Worm (Caenorhabditis elegans) whole organism, L4 larva: ENCODE measurements around the gene mcat-1.
A peak's percentile ranks its signal among the peaks of the same experiment; 100 is the strongest.

Experiments
- D1046.2 ChIP-seq: fragments of 200-800 bp; sonication (Bioruptor generic); IDR thresholded peaks from 2 replicates; pipeline ENCODE4 v1.3.6; 2022; ENCODE audit warnings: missing genetic modification characterization, missing compliant biosample characterization
- F10B5.3 ChIP-seq: sonication (generic microtip); optimal IDR thresholded peaks from 2 replicates; lab custom pipeline; 2016; ENCODE audit warnings: mild to moderate bottlenecking, missing genetic modification characterization, missing compliant biosample characterization
- Y105C5A.15 ChIP-seq: fragments of 200-800 bp; sonication (Bioruptor generic); IDR thresholded peaks from 2 replicates; pipeline ENCODE4 v1.3.6; 2022; ENCODE audit warnings: missing genetic modification characterization, missing compliant biosample characterization
- Y75B8A.6 ChIP-seq: fragments of 200-800 bp; sonication (Bioruptor generic); IDR thresholded peaks from 2 replicates; pipeline ENCODE4 v1.3.6; 2022; ENCODE audit warnings: missing genetic modification reagents, missing genetic modification characterization, missing compliant biosample characterization
- ZK337.2 ChIP-seq: fragments of 200-800 bp; sonication (Bioruptor generic); IDR thresholded peaks from 2 replicates; pipeline ENCODE4 v1.3.6; 2022; ENCODE audit warnings: missing genetic modification reagents, missing genetic modification characterization, missing compliant biosample characterization
- ZK546.5 ChIP-seq, 2 experiments: sonication (generic microtip); optimal IDR thresholded peaks; 2 replicates each; lab custom pipeline; 2017; ENCODE audit warnings: missing biosample characterization in 2 of 2, missing genetic modification characterization in 2 of 2
- aha-1 ChIP-seq: fragments of 150-350 bp; peaks from one replicate; lab custom pipeline; 2014; ENCODE audit warnings: missing biosample characterization, missing genetic modification characterization
- ceh-62 ChIP-seq: sonication (generic microtip); optimal IDR thresholded peaks from 2 replicates; lab custom pipeline; 2017; ENCODE audit warnings: missing biosample characterization, missing genetic modification characterization
- ceh-82 ChIP-seq: sonication (generic microtip); optimal IDR thresholded peaks from 2 replicates; lab custom pipeline; 2017; ENCODE audit warnings: missing biosample characterization, missing genetic modification characterization
- ctbp-1 ChIP-seq: fragments of 200-800 bp; sonication (Bioruptor generic); IDR thresholded peaks from 2 replicates; pipeline ENCODE4 v1.3.6; 2022; ENCODE audit warnings: missing genetic modification reagents, missing genetic modification characterization, missing compliant biosample characterization
- daf-12 ChIP-seq: fragments of 150-350 bp; optimal IDR thresholded peaks from 2 replicates; lab custom pipeline; 2014; ENCODE audit warnings: missing biosample characterization, missing genetic modification reagents, missing genetic modification characterization
- daf-16 ChIP-seq, 3 experiments: sonication (generic microtip); optimal IDR thresholded peaks; 2 replicates each; lab custom pipeline; 2016 to 2017; ENCODE audit warnings: missing genetic modification characterization in 3 of 3, missing genetic modification reagents in 3 of 3, mild to moderate bottlenecking in 2 of 3, missing compliant biosample characterization in 2 of 3, missing biosample characterization in 1 of 3, moderate library complexity in 1 of 3
- daf-19 ChIP-seq: fragments of 200-800 bp; sonication (Bioruptor generic); conservative IDR thresholded peaks from 2 replicates; pipeline ENCODE4 v1.3.6; 2022; ENCODE audit warnings: missing genetic modification characterization, missing compliant biosample characterization
- dmd-8 ChIP-seq: fragments of 200-800 bp; sonication (Bioruptor generic); IDR thresholded peaks from 2 replicates; pipeline ENCODE4 v1.3.6; 2022; ENCODE audit warnings: missing genetic modification characterization, missing compliant biosample characterization
- dmd-9 ChIP-seq: fragments of 200-800 bp; sonication (Bioruptor generic); IDR thresholded peaks from 2 replicates; pipeline ENCODE4 v1.3.6; 2022; ENCODE audit warnings: missing genetic modification reagents, missing genetic modification characterization, missing compliant biosample characterization
- fos-1 ChIP-seq: fragments of 150-350 bp; optimal IDR thresholded peaks from 2 replicates; lab custom pipeline; 2014; ENCODE audit warnings: missing biosample characterization, missing genetic modification characterization
- hlh-11 ChIP-seq: fragments of 200-800 bp; sonication (Bioruptor generic); optimal IDR thresholded peaks from 2 replicates; lab custom pipeline; 2018; ENCODE audit warnings: mild to moderate bottlenecking, missing genetic modification characterization, missing compliant biosample characterization
- hlh-30 ChIP-seq: sonication (generic microtip); optimal IDR thresholded peaks from 2 replicates; lab custom pipeline; 2017; ENCODE audit warnings: antibody characterized with exemption, mild to moderate bottlenecking, missing genetic modification characterization, missing compliant biosample characterization; ENCODE audit not compliant: insufficient read depth
- jun-1 ChIP-seq: fragments of 150-350 bp; optimal IDR thresholded peaks from 2 replicates; lab custom pipeline; 2014; ENCODE audit warnings: missing biosample characterization, missing genetic modification reagents, missing genetic modification characterization
- lin-15B ChIP-seq: fragments of 150-350 bp; sonication (generic microtip); optimal IDR thresholded peaks from 3 replicates; lab custom pipeline; 2014; ENCODE audit warnings: missing biosample characterization, missing genetic modification characterization
- lin-29 ChIP-seq: fragments of 200-800 bp; sonication (Bioruptor generic); IDR thresholded peaks from 2 replicates; pipeline ENCODE4 v1.3.6; 2022; ENCODE audit warnings: missing genetic modification reagents, missing genetic modification characterization, missing compliant biosample characterization
- madf-5 ChIP-seq, 2 experiments: fragments of 200-800 bp; sonication (Bioruptor generic); IDR thresholded peaks; 2 replicates each; pipeline ENCODE4 v1.3.6; 2022; ENCODE audit warnings: missing compliant biosample characterization in 2 of 2, missing genetic modification characterization in 2 of 2
- mes-2 ChIP-seq: sonication (generic microtip); optimal IDR thresholded peaks from 2 replicates; lab custom pipeline; 2016; ENCODE audit warnings: missing genotype, mild to moderate bottlenecking, missing genetic modification characterization, missing compliant biosample characterization; ENCODE audit not compliant: poor library complexity, severe bottlenecking
- mxl-3 ChIP-seq: fragments of 200-800 bp; sonication (Bioruptor generic); optimal IDR thresholded peaks from 2 replicates; lab custom pipeline; 2018; ENCODE audit warnings: mild to moderate bottlenecking, missing genetic modification characterization, missing compliant biosample characterization
- nhr-102 ChIP-seq: sonication (generic microtip); optimal IDR thresholded peaks from 2 replicates; lab custom pipeline; 2016; ENCODE audit warnings: mild to moderate bottlenecking, missing genetic modification characterization, moderate library complexity, missing compliant biosample characterization
- nhr-11 ChIP-seq: fragments of 150-350 bp; optimal IDR thresholded peaks from 2 replicates; lab custom pipeline; 2014; ENCODE audit warnings: missing biosample characterization, missing genetic modification characterization
- nhr-28 ChIP-seq: fragments of 150-350 bp; optimal IDR thresholded peaks from 2 replicates; lab custom pipeline; 2014; ENCODE audit warnings: missing biosample characterization, missing genetic modification characterization
- nhr-41 ChIP-seq: fragments of 200-800 bp; sonication (Bioruptor generic); IDR thresholded peaks from 2 replicates; pipeline ENCODE4 v1.3.6; 2022; ENCODE audit warnings: missing genetic modification reagents, missing genetic modification characterization, missing compliant biosample characterization
- nhr-6 ChIP-seq: fragments of 150-350 bp; optimal IDR thresholded peaks from 2 replicates; lab custom pipeline; 2014; ENCODE audit warnings: missing biosample characterization, missing genetic modification characterization
- nhr-76 ChIP-seq: fragments of 150-350 bp; optimal IDR thresholded peaks from 2 replicates; lab custom pipeline; 2014; ENCODE audit warnings: missing biosample characterization, missing genetic modification characterization
- pqm-1 ChIP-seq: sonication (generic microtip); optimal IDR thresholded peaks from 2 replicates; lab custom pipeline; 2017; ENCODE audit warnings: missing biosample characterization, missing genetic modification characterization
- tra-1 ChIP-seq: fragments of 200-800 bp; sonication (Bioruptor generic); IDR thresholded peaks from 2 replicates; pipeline ENCODE4 v1.3.6; 2022; ENCODE audit warnings: missing genetic modification reagents, missing genetic modification characterization, missing compliant biosample characterization
- unc-130 ChIP-seq: sonication (generic microtip); optimal IDR thresholded peaks from 2 replicates; lab custom pipeline; 2016; ENCODE audit warnings: missing genetic modification reagents, missing genetic modification characterization, missing compliant biosample characterization
- unc-62 ChIP-seq, 3 experiments: fragments of 150-350 bp in 1 of 3; sonication (generic microtip); optimal IDR thresholded peaks in 2 of 3; peaks in 1 of 3; 1 replicate in 1 of 3; 2 replicates in 2 of 3; lab custom pipeline; 2014 to 2017; ENCODE audit warnings: missing biosample characterization in 3 of 3, missing genetic modification characterization in 3 of 3, missing genetic modification reagents in 3 of 3, missing genotype in 1 of 3
- zag-1 ChIP-seq: fragments of 150-350 bp; optimal IDR thresholded peaks from 2 replicates; lab custom pipeline; 2014; ENCODE audit warnings: missing biosample characterization, missing genetic modification characterization
- zfp-2 ChIP-seq: sonication (generic microtip); optimal IDR thresholded peaks from 2 replicates; lab custom pipeline; 2016; ENCODE audit warnings: mild to moderate bottlenecking, missing genetic modification characterization, missing compliant biosample characterization
- zip-11 ChIP-seq: fragments of 200-800 bp; sonication (Bioruptor generic); IDR thresholded peaks from 2 replicates; pipeline ENCODE4 v1.3.6; 2022; ENCODE audit warnings: missing genetic modification characterization, missing compliant biosample characterization

Gene mcat-1

DNA sequence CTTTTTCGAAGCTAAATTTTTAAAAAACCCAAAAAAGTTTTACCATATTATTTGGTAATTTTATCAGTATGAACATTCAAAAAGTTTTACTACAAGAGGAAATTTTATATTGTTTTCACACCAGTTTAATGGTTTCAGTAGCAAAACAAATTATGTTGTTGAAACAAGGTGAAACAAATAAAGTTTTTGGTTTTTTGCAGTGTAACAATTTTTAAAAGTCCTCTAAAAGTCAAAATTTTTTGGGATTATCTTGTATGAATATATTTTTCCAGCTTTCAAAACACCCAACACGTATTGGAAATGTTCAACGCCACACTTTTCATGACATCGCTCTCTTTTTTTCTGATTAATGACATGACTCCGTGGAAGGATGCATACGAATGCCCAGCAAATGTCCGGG lies 25.6 kb upstream of the mcat-1 start, which contains the start of gene srt-54:
Gene srt-54 (plus strand): TSS at position 301 of the 400 bp plus-strand sequence.
- TF ChIP-seq ZK546.5 (tag; optimal IDR thresholded peaks at IDR 0.05; lab: Kevin White, UChicago) (no peak), ceh-82 (tag; lab: Kevin White, UChicago) (no peak), unc-62 (GFP tag; optimal IDR thresholded peaks at IDR 0.05 in 1 of 2; lab: Kevin White, UChicago) (peak in 1 of 2 experiments; percentile 43), unc-62 (tag; optimal IDR thresholded peaks at IDR 0.05; lab: Kevin White, UChicago) (no peak)

DNA sequence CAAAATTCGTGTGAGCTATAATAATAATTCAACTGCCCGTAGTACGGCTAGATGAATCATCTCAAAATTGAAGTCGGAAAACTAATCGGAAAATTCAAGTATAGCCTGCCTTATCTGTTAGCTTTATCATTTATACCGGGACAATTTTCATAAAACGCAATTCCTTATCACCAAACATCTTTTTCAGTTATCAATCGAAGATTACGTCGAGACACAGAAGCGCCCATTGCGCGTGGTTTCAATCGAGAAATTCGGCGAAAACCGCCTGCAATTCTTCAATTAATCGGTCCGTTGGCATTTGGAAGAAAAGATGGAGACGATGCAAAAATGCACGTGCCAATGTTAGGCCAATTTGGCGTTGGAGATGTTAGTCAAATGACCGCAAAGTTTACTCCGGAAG lies 20.9 kb upstream of the mcat-1 start:
- TF ChIP-seq lin-29 (GFP tag; lab: Robert Waterston, UW) (no peak), nhr-6 (no peak), hlh-11 (tag; lab: Kevin White, UChicago) (peak; percentile 3), nhr-28 (tag; lab: Kevin White, UChicago) (no peak), nhr-76 (tag; lab: Kevin White, UChicago) (no peak), Y75B8A.6 (no peak), ceh-62 (tag; lab: Kevin White, UChicago) (no peak), hlh-30 (tag; lab: Kevin White, UChicago) (peak; percentile 24), ZK337.2 (no peak), D1046.2 (GFP tag; lab: Robert Waterston, UW) (no peak), tra-1 (GFP tag; lab: Robert Waterston, UW) (no peak), F10B5.3 (tag; lab: Kevin White, UChicago) (no peak), daf-16 (GFP tag; optimal IDR thresholded peaks at IDR 0.05; lab: Kevin White, UChicago) (no peak), daf-16 (tag; optimal IDR thresholded peaks at IDR 0.05; lab: Kevin White, UChicago) (no peak), zfp-2 (no peak), nhr-102 (tag; lab: Kevin White, UChicago) (no peak), unc-62 (GFP tag; optimal IDR thresholded peaks at IDR 0.05 in 1 of 2; lab: Kevin White, UChicago) (peak in 1 of 2 experiments; percentile 71), unc-62 (tag; optimal IDR thresholded peaks at IDR 0.05; lab: Kevin White, UChicago) (no peak), dmd-8 (GFP tag; lab: Robert Waterston, UW) (no peak), Y105C5A.15 (GFP tag; lab: Robert Waterston, UW) (no peak), dmd-9 (GFP tag; lab: Robert Waterston, UW) (no peak), mes-2 (tag; lab: Kevin White, UChicago) (no peak), mxl-3 (GFP tag; lab: Kevin White, UChicago) (peak; percentile 60), zip-11 (GFP tag; lab: Robert Waterston, UW) (no peak), ctbp-1 (no peak), lin-15B (no peak), fos-1 (tag; lab: Kevin White, UChicago) (no peak), unc-130 (GFP tag; lab: Kevin White, UChicago) (no peak), daf-12 (tag; lab: Kevin White, UChicago) (no peak), pqm-1 (tag; lab: Kevin White, UChicago) (peak; percentile 13), nhr-11 (tag; lab: Kevin White, UChicago) (no peak), daf-19 (GFP tag; lab: Robert Waterston, UW) (no peak), aha-1 (tag; lab: Kevin White, UChicago) (no peak), jun-1 (tag; lab: Kevin White, UChicago) (no peak), madf-5 (GFP tag; IDR thresholded peaks at IDR 0.05; lab: Robert Waterston, UW) (no peak)

DNA sequence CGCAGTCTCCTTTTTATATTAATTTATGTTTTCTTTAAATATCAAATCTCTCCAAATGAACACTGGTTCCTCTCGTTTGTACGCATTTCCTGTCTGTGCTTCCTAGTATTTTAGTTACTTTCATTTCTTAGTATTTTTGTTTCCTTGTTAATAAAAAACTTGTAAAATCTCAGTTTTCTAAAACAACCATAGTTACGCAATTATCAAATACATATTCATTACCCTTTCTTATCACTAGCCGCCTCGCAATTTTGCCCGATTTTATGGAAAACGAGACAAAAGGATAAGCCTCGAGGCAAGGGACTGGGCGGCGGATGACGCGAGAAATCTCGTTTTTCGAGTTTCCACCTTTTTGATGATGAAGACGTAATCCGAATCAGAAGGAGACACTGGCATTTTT lies 19.9 kb upstream of the mcat-1 start, which contains the start of gene C50D2.1:
Gene C50D2.1 (plus strand): TSS at position 301 of the 400 bp plus-strand sequence.
- no peak for TF ChIP-seq zag-1
- TF ChIP-seq nhr-41 (GFP tag; lab: Robert Waterston, UW): no peak
- peak; percentile 16 for TF ChIP-seq aha-1 (tag; lab: Kevin White, UChicago)
